Fruit fly (Drosophila melanogaster): ENCODE data around the gene Snoo.
A peak's percentile ranks its signal among the peaks of the same experiment; 100 is the strongest.

Snoo gene

DNA sequence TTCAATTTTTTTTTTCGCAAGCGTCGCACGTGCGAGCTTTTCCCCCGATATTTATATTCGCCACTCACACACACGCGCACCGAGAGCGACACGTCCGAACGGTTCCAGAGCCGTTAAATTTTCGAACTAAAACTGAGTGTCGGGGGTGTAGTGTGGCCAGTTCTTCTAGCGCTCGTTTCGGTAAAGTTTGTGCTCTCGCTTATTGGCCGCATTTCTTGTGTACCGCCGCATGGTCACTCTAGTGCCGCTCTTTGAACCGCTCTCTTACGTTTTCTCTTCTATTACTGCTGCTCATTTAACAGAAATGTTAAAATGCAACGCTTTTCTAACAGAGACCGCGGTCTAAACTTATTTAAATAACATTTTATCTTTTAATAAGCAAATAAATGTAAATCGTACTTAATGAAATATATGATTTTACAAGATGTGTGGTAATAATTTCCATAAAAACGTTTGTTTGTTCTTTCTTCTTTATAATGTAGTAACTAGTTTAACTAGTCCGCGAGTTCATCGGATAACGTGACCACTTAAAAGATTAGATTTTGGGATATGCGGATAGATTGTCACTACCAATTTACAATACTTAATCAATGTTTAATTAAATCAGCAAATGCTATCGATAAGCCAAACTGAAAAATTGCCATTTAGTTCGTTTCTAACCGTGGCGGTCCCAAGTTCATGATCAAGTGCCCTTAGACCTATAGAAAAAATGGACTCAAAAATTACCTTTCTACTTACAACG is at the start of gene Snoo:
Gene Snoo, minus strand, starts transcription at position 138 of the 742 bp plus-strand sequence.
- peak; percentile 30 for TF ChIP-seq CG17801 (GFP tag; optimal IDR thresholded peaks at IDR 0.05; ENCODE audit: partially characterized antibody)

DNA sequence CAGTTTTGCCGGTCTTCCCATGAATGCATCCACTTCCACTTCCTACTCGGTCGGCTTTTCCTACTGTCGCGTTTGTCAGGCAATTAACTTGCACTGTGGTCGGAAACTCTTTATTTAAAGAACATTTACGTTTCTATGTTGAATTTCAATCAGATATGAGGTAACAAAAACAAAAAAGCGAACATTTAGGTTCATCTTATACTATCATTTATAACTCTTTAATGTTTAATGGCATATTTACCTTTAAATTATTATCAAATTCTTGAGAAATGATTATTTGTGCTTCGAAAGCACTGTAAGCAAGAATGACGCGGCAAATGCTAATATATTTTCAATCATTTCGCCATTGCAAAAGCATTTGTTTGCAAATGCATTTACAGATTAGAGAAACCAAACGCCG is 49.8 kb upstream of the Snoo start:
- no peak for TF ChIP-seq CG17801 (GFP tag; optimal IDR thresholded peaks at IDR 0.05; ENCODE audit: partially characterized antibody)

DNA sequence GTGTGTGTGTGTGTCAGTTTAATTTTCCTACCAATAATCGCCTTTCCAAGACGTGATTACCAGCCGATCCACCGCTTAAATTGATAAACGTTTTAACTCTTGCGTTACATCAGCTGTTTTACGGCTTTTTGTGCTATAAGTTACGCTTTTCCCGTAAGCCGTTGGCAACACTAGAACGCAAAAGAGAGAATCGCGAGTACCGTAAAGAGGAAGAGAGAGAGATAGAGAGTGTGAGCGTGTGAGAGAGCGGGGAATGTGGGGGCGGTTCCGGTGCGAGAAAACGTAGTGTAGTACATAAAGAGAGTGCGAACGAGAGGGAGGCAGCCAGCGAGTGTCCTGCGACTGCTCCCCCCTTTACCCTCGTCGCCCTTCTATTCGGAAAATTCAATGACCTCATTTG is 47.6 kb upstream of the Snoo start:
- peak; percentile 42 for TF ChIP-seq CG17801 (GFP tag; optimal IDR thresholded peaks at IDR 0.05; ENCODE audit: partially characterized antibody)

DNA sequence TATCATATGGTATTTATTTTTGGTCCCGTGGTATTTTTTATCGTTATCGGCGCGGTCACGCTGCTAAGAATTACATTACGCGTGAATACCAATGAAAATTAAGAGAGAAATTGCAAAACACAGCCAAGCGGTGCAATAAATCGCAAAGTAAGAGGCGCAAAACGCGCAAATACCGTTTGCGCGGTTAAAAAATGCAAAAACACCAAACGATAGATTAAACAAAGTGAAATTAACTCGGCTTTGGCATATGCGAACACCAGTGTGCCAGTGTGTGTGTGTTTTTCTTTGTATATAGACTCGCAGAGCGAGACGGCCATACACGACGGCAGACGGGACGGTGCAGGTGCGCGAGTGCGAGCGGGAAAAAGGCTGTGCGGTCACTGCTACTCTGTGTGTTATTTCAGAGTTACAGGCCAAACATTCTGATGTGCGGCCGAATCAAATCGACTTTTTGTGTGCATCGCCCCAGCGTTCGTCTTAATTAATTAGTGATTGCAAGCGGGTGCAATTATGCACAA is 46.8 kb upstream of the Snoo start, which contains the start of gene Cka:
Gene Cka, plus strand, starts transcription at position 29 of the 518 bp plus-strand sequence.
- no peak for TF ChIP-seq CG17801 (GFP tag; optimal IDR thresholded peaks at IDR 0.05; ENCODE audit: partially characterized antibody)

DNA sequence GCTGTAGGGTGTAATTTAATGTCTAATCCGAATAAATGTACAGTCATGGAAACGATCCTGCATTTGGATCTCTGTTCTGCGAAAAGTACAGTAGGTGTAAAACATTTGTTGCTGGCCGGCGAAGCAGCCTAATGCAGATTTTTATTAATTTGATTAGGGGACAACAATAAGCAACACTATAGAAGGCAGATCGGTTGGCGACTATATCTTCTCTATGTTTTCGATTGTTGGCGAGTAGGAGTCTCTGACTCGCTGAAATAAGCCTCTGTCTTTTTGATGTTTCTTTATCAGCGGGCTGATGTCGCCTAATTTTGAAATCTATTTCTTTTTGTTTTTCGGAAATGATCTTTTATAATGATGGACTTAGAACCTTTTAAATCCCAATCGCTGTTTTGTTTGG is 46.1 kb upstream of the Snoo start:
- no peak for TF ChIP-seq CG17801 (GFP tag; optimal IDR thresholded peaks at IDR 0.05; ENCODE audit: partially characterized antibody)

DNA sequence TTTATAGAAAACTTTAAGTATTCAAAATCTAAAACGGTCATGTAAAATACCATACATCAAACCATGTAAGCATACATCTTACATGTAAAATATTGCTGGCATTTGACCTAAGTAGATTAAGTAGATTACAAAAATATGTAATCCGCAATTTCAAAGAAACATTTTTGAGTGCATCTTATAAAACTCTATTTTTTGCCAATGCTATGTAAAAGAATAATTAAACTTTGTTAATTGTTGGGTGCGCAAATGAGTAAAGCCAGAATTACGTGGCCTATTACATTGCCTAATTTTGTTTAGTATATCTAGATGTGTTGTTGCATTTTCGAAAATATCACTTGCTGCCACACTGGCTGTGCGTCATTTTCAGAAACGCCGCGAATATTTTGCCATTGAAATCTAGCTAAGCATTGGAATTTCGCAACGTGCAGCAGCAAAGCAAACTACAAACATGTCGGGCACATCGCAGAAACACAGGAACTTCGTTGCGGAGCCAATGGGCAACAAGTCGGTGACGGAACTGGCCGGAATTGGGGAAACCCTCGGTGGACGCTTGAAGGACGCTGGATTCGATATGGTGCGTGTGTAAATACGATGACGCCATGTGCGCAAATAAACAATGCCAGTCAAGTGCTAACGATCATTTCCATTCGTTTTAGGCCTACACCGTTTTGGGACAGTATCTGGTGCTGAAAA is 45.3 kb upstream of the Snoo start, which contains the start of gene baf:
Gene baf, plus strand, starts transcription at position 303 of the 693 bp plus-strand sequence.
- no peak for TF ChIP-seq CG17801 (GFP tag; optimal IDR thresholded peaks at IDR 0.05; ENCODE audit: partially characterized antibody)

DNA sequence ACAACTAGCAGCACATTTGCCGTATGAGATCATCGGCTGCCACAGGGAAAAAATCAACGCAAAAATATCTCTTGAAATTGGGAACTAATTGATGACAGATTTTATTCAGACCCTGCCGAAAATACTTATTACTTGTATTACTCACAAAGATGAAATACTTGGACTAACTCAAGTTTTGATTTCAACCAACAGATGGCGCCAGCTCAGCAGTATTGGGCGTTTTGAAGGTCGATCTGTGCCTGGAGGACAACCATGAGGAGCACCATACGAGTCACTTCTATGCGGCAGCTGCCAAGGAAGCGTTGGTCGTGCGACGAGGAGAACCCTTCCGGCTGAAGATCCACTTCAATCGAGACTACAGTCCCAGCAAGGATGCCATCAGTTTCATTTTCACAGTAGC is 40.3 kb upstream of the Snoo start:
- TF ChIP-seq CG17801 (GFP tag; optimal IDR thresholded peaks at IDR 0.05; ENCODE audit: partially characterized antibody) = no peak

DNA sequence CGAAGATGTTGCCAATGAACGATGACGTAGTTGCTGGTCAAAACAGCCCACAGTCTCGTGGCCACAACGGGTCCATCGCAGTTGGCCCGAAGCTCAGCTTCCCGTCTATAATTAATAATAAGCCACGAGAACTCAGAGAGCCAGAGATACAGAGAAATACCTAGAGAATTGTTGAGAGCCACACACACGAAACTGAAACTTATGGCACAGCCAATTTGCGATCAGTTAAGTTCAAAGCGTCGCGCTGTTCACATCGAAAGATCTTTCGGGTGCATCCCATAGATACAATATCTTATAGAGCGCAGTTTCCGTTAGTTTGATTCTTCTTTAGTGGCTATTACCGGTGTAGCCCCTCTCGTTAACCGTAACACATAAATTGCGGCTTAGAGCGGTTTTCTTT is 28.6 kb upstream of the Snoo start:
- no peak for TF ChIP-seq CG17801 (GFP tag; optimal IDR thresholded peaks at IDR 0.05; ENCODE audit: partially characterized antibody)

DNA sequence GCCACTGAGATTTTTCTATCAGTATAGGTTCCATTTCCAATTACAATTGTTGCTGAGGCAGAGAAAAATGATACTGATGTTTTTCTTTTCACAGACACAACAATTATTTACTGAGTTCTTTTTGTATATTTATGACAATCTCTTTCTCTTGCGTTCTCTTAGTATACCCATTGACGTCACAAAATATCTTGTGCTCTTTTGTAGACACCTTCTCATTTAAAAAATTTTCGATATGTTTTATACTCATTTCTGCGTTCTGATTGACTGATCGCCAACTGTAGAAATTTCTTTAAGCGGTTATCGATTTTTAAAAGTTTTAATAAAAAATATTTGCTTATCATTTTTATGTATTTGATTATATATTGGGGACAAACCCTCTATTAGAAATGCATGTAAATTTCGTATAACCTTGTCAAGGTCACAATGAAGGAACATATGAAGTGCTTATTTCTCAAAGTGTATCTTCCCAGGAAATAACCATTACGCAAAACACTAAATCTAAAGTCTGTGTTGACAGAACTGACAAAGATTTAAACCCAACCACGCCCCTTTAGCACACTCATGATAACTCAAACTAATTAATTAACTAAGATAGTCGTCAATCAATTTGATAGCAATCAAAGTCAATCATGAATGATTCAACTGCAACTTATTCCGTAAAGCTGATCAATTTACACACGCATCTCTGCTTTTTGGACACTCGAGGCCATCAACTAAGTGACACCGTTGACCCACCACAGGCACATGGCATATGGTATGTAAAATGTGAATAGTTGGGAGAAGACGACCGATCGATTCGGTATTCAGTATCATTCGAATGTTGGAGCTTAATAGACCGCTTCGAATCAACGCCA is 26.8 kb upstream of the Snoo start, which contains the start of the genes Glyat and Tg:
Gene Glyat, minus strand, starts transcription at position 51 of the 854 bp plus-strand sequence.
Gene Tg, plus strand, starts transcription at position 804 of the 854 bp plus-strand sequence.
- no peak for TF ChIP-seq CG17801 (GFP tag; optimal IDR thresholded peaks at IDR 0.05; ENCODE audit: partially characterized antibody)

DNA sequence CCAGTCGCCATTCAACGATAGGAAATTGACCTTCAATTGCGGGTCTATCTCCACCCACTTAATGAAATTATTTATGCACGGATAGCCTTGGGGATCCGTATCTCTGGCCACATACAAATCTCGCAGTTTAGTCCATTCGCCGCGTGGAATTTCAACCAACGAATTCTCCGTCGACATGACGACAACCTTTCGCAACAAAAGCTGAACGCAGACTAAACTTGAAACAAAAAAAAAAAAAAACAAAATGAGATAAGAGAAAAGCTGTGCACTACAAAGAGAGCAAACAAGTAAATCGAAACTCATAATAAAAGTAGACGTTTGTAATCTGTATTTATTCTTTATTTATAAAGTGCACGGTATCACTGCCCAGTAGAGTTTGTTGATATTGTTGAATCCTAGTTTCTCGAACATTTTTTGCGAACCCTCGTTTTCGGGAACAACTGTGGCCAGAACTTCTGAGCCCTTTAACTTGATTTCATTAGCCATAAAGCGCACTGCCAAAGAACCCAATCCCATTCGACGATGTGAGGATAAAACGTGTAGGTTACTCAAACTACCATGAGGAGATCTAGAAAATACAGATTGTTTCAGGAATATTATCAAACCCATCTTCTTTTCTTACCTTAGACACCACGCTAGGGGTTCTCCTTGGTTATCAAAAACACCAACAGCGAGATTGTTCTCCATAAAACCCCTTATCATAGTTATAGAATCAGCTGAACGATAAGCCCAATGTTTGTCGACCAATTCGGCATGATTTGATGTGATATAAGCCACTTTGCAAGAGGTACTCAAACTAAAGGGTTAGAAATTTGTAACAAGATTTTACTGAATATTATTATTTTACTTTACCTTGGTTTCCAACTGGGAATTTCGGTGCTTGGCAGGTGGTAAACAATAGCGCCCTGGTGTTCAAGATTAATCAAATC is 25.6 kb upstream of the Snoo start, which contains the start of gene CG12560:
Gene CG12560, minus strand, starts transcription at position 195 of the 929 bp plus-strand sequence.
- TF ChIP-seq CG17801 (GFP tag; optimal IDR thresholded peaks at IDR 0.05; ENCODE audit: partially characterized antibody) = no peak

DNA sequence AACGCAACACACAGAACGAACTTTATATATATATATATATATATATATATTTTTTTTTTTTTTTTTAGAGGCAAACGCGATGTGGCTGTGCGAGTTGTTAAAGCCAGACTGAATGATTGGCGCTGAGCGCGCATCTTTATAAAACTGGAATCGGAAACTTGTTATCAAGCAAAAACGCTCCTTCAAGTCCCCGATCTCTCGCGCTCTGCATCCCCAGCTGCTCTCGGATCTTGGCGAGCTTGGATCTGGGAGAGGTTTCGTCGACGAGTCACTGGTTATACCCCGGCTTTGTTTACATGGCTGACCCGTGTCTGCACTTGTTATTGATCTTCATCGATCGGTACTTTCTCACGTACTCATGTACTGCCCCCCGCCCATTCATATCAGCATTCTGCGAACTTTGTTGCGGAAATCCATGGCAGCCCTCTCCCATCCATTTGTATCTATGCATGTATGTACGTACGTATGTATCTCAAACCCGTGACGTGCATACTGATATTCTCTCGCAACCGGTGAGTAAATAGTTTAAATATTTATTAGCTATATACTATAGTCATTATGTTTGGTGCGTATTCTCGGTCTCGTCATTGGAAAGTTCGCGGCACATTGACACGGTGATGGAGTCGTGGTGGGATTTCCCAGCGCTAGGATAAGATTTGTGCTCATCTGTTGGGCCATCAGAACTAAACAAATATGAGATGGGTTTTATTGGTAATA is 23.3 kb upstream of the Snoo start, which contains the start of gene Spn28Dc:
Gene Spn28Dc, minus strand, starts transcription at position 51 of the 717 bp plus-strand sequence.
- TF ChIP-seq CG17801 (GFP tag; optimal IDR thresholded peaks at IDR 0.05; ENCODE audit: partially characterized antibody) = no peak

DNA sequence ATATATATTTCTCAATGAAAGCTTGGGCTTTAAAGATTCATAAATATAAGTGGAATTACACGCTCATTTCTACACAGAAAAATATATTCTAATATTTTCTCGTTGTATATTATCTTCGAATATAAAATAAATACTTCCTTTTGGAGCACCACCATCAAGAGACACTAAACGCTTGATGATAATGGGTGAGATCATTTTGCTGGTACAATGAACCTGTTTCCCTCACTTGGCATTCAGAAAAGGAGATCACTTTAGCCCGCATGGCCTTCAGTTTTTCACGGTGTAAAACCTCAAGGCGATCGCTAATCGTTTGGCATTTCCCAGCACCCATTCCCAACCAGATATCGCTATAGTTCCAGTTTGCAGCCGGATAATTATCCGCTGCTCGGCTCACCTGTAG is 22.0 kb upstream of the Snoo start:
- no peak for TF ChIP-seq CG17801 (GFP tag; optimal IDR thresholded peaks at IDR 0.05; ENCODE audit: partially characterized antibody)

DNA sequence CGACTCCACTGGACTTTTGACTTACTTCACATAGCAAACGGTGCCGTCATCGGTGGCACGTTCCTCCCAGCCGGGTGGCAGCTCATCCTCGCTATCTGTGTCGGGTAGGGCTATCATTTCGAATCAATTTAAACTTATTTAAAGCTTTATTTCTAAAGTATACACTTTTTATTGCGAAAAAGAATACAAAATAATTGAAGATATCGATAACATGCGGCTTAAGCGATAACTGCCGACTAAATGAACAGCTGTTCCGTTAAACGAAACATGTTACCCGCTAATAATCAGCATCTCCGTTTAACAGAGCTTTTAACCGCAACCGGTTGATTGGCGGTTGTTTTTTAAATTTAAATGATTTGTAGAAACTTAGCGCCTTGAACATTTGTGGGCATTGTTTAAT is 20.1 kb upstream of the Snoo start, which contains the start of gene Wwox:
Gene Wwox, minus strand, starts transcription at position 215 of the 400 bp plus-strand sequence.
- TF ChIP-seq CG17801 (GFP tag; optimal IDR thresholded peaks at IDR 0.05; ENCODE audit: partially characterized antibody) = no peak

Data from ovary, adult (tissue).